Fruit fly (Drosophila melanogaster) whole organism, embryonic: ENCODE results near the gene Arfip.

Experiments used
- Atf6 ChIP-seq: fragments of 200-800 bp; sonication (Bioruptor generic); IDR thresholded peaks from 2 replicates; pipeline ENCODE4 v1.3.6; 2022; ENCODE audit warnings: missing biosample characterization, missing genetic modification characterization
- Bgb ChIP-seq: fragments of 200-800 bp; sonication (Bioruptor generic); IDR thresholded peaks from 2 replicates; pipeline ENCODE4 v1.3.6; 2022; ENCODE audit warnings: missing biosample characterization, missing genetic modification characterization; ENCODE audit not compliant: partially characterized antibody
- CG10979 ChIP-seq: fragments of 200-800 bp; sonication (Bioruptor generic); optimal IDR thresholded peaks from 2 replicates; lab custom pipeline; 2018; ENCODE audit warnings: missing biosample characterization, mild to moderate bottlenecking, missing genetic modification characterization, moderate library complexity
- CG13894 ChIP-seq: fragments of 200-800 bp; sonication (Bioruptor generic); optimal IDR thresholded peaks from 3 replicates; lab custom pipeline; 2018; ENCODE audit warnings: missing biosample characterization, mild to moderate bottlenecking, missing genetic modification characterization, moderate library complexity
- CG14860 ChIP-seq: fragments of 200-800 bp; sonication (Bioruptor generic); IDR thresholded peaks from 3 replicates; pipeline ENCODE4 v1.3.6; 2022; ENCODE audit warnings: missing biosample characterization, missing genetic modification characterization; ENCODE audit not compliant: partially characterized antibody
- CG15601 ChIP-seq: fragments of 200-800 bp; sonication (Bioruptor generic); optimal IDR thresholded peaks from 3 replicates; lab custom pipeline; 2019; ENCODE audit warnings: missing biosample characterization, mild to moderate bottlenecking, missing genetic modification characterization, moderate library complexity
- CG17328 ChIP-seq: fragments of 200-800 bp; sonication (Bioruptor generic); IDR thresholded peaks from 2 replicates; pipeline ENCODE4 v1.3.6; 2022; ENCODE audit warnings: missing biosample characterization, missing genetic modification characterization
- CG17361 ChIP-seq: fragments of 200-800 bp; sonication (Bioruptor generic); IDR thresholded peaks from 3 replicates; pipeline ENCODE4 v1.3.6; 2022; ENCODE audit warnings: missing biosample characterization, missing genetic modification characterization
- CG17829 ChIP-seq: fragments of 200-800 bp; optimal IDR thresholded peaks from 2 replicates; lab custom pipeline; 2019; ENCODE audit warnings: missing biosample characterization, mild to moderate bottlenecking, missing genetic modification characterization, moderate library complexity
- CG33213 ChIP-seq: fragments of 200-800 bp; sonication (Bioruptor generic); optimal IDR thresholded peaks from 3 replicates; lab custom pipeline; 2016; ENCODE audit warnings: missing biosample characterization, missing genetic modification characterization
- CG42726 ChIP-seq: fragments of 200-800 bp; sonication (Bioruptor generic); IDR thresholded peaks from 2 replicates; pipeline ENCODE4 v1.3.6; 2022; ENCODE audit warnings: missing biosample characterization, missing genetic modification characterization; ENCODE audit not compliant: partially characterized antibody
- CG6654 ChIP-seq: fragments of 200-800 bp; sonication (Bioruptor generic); optimal IDR thresholded peaks from 2 replicates; lab custom pipeline; 2017; ENCODE audit warnings: missing biosample characterization, mild to moderate bottlenecking, missing genetic modification characterization
- CG6689 ChIP-seq: fragments of 200-800 bp; sonication (Bioruptor generic); IDR thresholded peaks from 2 replicates; pipeline ENCODE4 v1.3.6; 2022; ENCODE audit warnings: missing biosample characterization, missing genetic modification characterization
- CG7839 ChIP-seq: fragments of 200-800 bp; sonication (Bioruptor generic); optimal IDR thresholded peaks from 3 replicates; lab custom pipeline; 2018; ENCODE audit warnings: missing biosample characterization, mild to moderate bottlenecking, missing genetic modification characterization, moderate library complexity
- CG7987 ChIP-seq: fragments of 200-800 bp; sonication (Bioruptor generic); optimal IDR thresholded peaks from 2 replicates; lab custom pipeline; 2018; ENCODE audit warnings: missing biosample characterization, mild to moderate bottlenecking, missing genetic modification characterization, moderate library complexity
- CG8359 ChIP-seq: fragments of 200-800 bp; sonication (Bioruptor generic); optimal IDR thresholded peaks from 2 replicates; lab custom pipeline; 2017; ENCODE audit warnings: missing biosample characterization, mild to moderate bottlenecking, missing genetic modification characterization, borderline replicate concordance
- CG8478 ChIP-seq: fragments of >200 bp; optimal IDR thresholded peaks from 2 replicates; lab custom pipeline; 2018
- CG9727 ChIP-seq: fragments of 200-800 bp; sonication (Bioruptor generic); optimal IDR thresholded peaks from 3 replicates; lab custom pipeline; 2017; ENCODE audit warnings: missing biosample characterization, mild to moderate bottlenecking, missing genetic modification characterization
- Dek ChIP-seq: fragments of 200-800 bp; sonication (Bioruptor generic); optimal IDR thresholded peaks from 3 replicates; lab custom pipeline; 2019; ENCODE audit warnings: missing biosample characterization, mild to moderate bottlenecking, missing genetic modification characterization, moderate library complexity
- Dfd ChIP-seq, 2 experiments: fragments of >200 bp; optimal IDR thresholded peaks; 2 replicates each; lab custom pipeline; 2017; ENCODE audit warnings: missing biosample characterization in 2 of 2, missing genetic modification characterization in 2 of 2
- Dip2 ChIP-seq: fragments of 200-800 bp; sonication (Bioruptor generic); IDR thresholded peaks from 2 replicates; pipeline ENCODE4 v1.3.6; 2022; ENCODE audit warnings: missing biosample characterization, missing genetic modification characterization
- Dref ChIP-seq: fragments of 200-800 bp; sonication (Bioruptor generic); IDR thresholded peaks from 2 replicates; pipeline ENCODE4 v1.3.6; 2022; ENCODE audit warnings: missing biosample characterization, missing genetic modification characterization
- Elba2 ChIP-seq: fragments of 200-800 bp; sonication (Bioruptor generic); optimal IDR thresholded peaks from 3 replicates; lab custom pipeline; 2016; ENCODE audit warnings: missing biosample characterization, missing genetic modification characterization
- Ets97D ChIP-seq: fragments of 200-800 bp; sonication (Bioruptor generic); optimal IDR thresholded peaks from 3 replicates; lab custom pipeline; 2016; ENCODE audit warnings: missing biosample characterization, missing genetic modification characterization
- Fer3 ChIP-seq: fragments of 200-800 bp; sonication (Bioruptor generic); optimal IDR thresholded peaks from 2 replicates; lab custom pipeline; 2018; ENCODE audit warnings: missing biosample characterization, mild to moderate bottlenecking, missing genetic modification characterization, moderate library complexity
- H15 ChIP-seq: fragments of 200-800 bp; sonication (Bioruptor generic); IDR thresholded peaks from 3 replicates; pipeline ENCODE4 v1.3.6; 2022; ENCODE audit warnings: missing biosample characterization, missing genetic modification characterization
- H2.0 ChIP-seq: fragments of 200-800 bp; sonication (Bioruptor generic); IDR thresholded peaks from 2 replicates; pipeline ENCODE4 v1.3.6; 2022; ENCODE audit warnings: missing biosample characterization, missing genetic modification characterization
- Hr78 ChIP-seq, 2 experiments: fragments of 200-800 bp in 1 of 2; fragments of >200 bp in 1 of 2; sonication (Bioruptor generic) in 1 of 2; optimal IDR thresholded peaks; 2 replicates each; lab custom pipeline; 2017 to 2019; ENCODE audit warnings: missing biosample characterization in 2 of 2, missing genetic modification characterization in 2 of 2, mild to moderate bottlenecking in 1 of 2, moderate library complexity in 1 of 2
- Lpt ChIP-seq: fragments of >200 bp; optimal IDR thresholded peaks from 2 replicates; lab custom pipeline; 2018; ENCODE audit warnings: missing biosample characterization, missing genetic modification characterization
- MTF-1 ChIP-seq: fragments of 200-800 bp; sonication (Bioruptor generic); optimal IDR thresholded peaks from 2 replicates; lab custom pipeline; 2018; ENCODE audit warnings: missing biosample characterization, mild to moderate bottlenecking, missing genetic modification characterization, borderline replicate concordance
- Mes4 ChIP-seq: fragments of 200-800 bp; sonication (Bioruptor generic); optimal IDR thresholded peaks from 2 replicates; lab custom pipeline; 2016; ENCODE audit warnings: missing biosample characterization, missing genetic modification characterization
- Sox102F ChIP-seq: fragments of 200-800 bp; sonication (Bioruptor generic); optimal IDR thresholded peaks from 2 replicates; lab custom pipeline; 2018; ENCODE audit warnings: missing biosample characterization, mild to moderate bottlenecking, missing genetic modification characterization, moderate library complexity
- Sry-β ChIP-seq: fragments of 200-800 bp; sonication (Bioruptor generic); optimal IDR thresholded peaks from 2 replicates; lab custom pipeline; 2018; ENCODE audit warnings: missing biosample characterization, mild to moderate bottlenecking, missing genetic modification characterization, moderate library complexity
- TFAM ChIP-seq: fragments of 200-800 bp; sonication (Bioruptor generic); optimal IDR thresholded peaks from 2 replicates; lab custom pipeline; 2017; ENCODE audit warnings: missing biosample characterization, missing genetic modification characterization, inconsistent platforms
- Vsx1 ChIP-seq: fragments of 200-800 bp; sonication (Bioruptor generic); optimal IDR thresholded peaks from 2 replicates; lab custom pipeline; 2017; ENCODE audit warnings: missing biosample characterization, mild to moderate bottlenecking, missing genetic modification characterization, missing genetic modification reagents
- ap ChIP-seq: fragments of 200-800 bp; sonication (Bioruptor generic); IDR thresholded peaks from 2 replicates; pipeline ENCODE4 v1.3.6; 2022; ENCODE audit warnings: missing biosample characterization, missing genetic modification characterization
- bbx ChIP-seq: fragments of 200-800 bp; sonication (Bioruptor generic); IDR thresholded peaks from 2 replicates; pipeline ENCODE4 v1.3.6; 2022; ENCODE audit warnings: missing biosample characterization, missing genetic modification characterization; ENCODE audit not compliant: partially characterized antibody
- btn ChIP-seq: fragments of 200-800 bp; sonication (Bioruptor generic); optimal IDR thresholded peaks from 2 replicates; lab custom pipeline; 2016; ENCODE audit warnings: missing biosample characterization, missing genetic modification characterization
- chinmo ChIP-seq: fragments of 200-800 bp; sonication (Bioruptor generic); IDR thresholded peaks from 4 replicates; pipeline ENCODE4 v1.3.6; 2022; ENCODE audit warnings: missing biosample characterization, missing genetic modification characterization; ENCODE audit not compliant: partially characterized antibody
- danr ChIP-seq: fragments of 200-800 bp; sonication (Bioruptor generic); IDR thresholded peaks from 2 replicates; pipeline ENCODE4 v1.3.6; 2022; ENCODE audit warnings: missing biosample characterization, missing genetic modification characterization
- exex ChIP-seq: fragments of 200-800 bp; sonication (Bioruptor generic); optimal IDR thresholded peaks from 4 replicates; lab custom pipeline; 2018; ENCODE audit warnings: missing biosample characterization, mild to moderate bottlenecking, missing genetic modification characterization, moderate library complexity
- nom ChIP-seq: fragments of 200-800 bp; sonication (Bioruptor generic); optimal IDR thresholded peaks from 2 replicates; lab custom pipeline; 2017; ENCODE audit warnings: missing biosample characterization, missing genetic modification characterization, mild to moderate bottlenecking, moderate library complexity, missing genetic modification reagents
- pan ChIP-seq, 4 experiments: fragments of >200 bp in 3 of 4; fragments of 200-800 bp in 1 of 4; sonication (Bioruptor generic) in 1 of 4; optimal IDR thresholded peaks in 3 of 4; IDR thresholded peaks in 1 of 4; 2 replicates each; pipeline versions ENCODE4 v1.3.6 to Lab custom; 2017 to 2022; ENCODE audit warnings: missing biosample characterization in 2 of 4, missing genetic modification characterization in 2 of 4, mixed read lengths in 1 of 4
- pita ChIP-seq: fragments of 200-800 bp; sonication (Bioruptor generic); optimal IDR thresholded peaks from 2 replicates; lab custom pipeline; 2017; ENCODE audit warnings: missing biosample characterization, mild to moderate bottlenecking, missing genetic modification characterization
- row ChIP-seq: fragments of 200-800 bp; sonication (Bioruptor generic); IDR thresholded peaks from 3 replicates; pipeline ENCODE4 v1.3.6; 2022; ENCODE audit warnings: missing biosample characterization, missing genetic modification characterization
- scrt ChIP-seq: fragments of 200-800 bp; sonication (Bioruptor generic); optimal IDR thresholded peaks from 2 replicates; lab custom pipeline; 2018; ENCODE audit warnings: missing biosample characterization, mild to moderate bottlenecking, missing genetic modification characterization, moderate library complexity

Arfip gene

dm6 chr3R:11197389-11197716, 37.5 kb downstream of the Arfip start, which contains the start of gene cu (continued):
- TF ChIP-seq CG6654 (GFP tag; lab: Kevin White, UChicago) (no peak), bbx (GFP tag; lab: Robert Waterston, UW) (peak; percentile 13; the same call in 1 of the 2 replicates), CG33213 (peak; percentile 75)

dm6 chr3R:11196648-11197388, 38.0 kb downstream of the Arfip start:
- TF ChIP-seq CG17361 (GFP tag; lab: Robert Waterston, UW) (peak; percentile 100), Dek (tag; lab: Kevin White, UChicago) (peak; percentile 99), nom (peak; percentile 89), CG42726 (GFP tag; lab: Robert Waterston, UW) (no peak), CG7987 (GFP tag; lab: Kevin White, UChicago) (peak; percentile 93), CG6689 (GFP tag; lab: Robert Waterston, UW) (peak; percentile 99), Ets97D (GFP tag; lab: Kevin White, UChicago) (peak; percentile 85), H15 (GFP tag; lab: Robert Waterston, UW) (peak; percentile 97), Bgb (GFP tag; lab: Robert Waterston, UW) (peak; percentile 51; the same call in 1 of the 2 replicates), CG7839 (tag; lab: Kevin White, UChicago) (peak; percentile 100), Dip2 (GFP tag; lab: Robert Waterston, UW) (peak; percentile 80), btn (GFP tag; lab: Kevin White, UChicago) (peak; percentile 10), chinmo (GFP tag; lab: Robert Waterston, UW) (peak; percentile 78; the same call in 2 of the 4 replicates), Sox102F (GFP tag; lab: Kevin White, UChicago) (peak; percentile 99), CG10979 (tag; lab: Kevin White, UChicago) (peak; percentile 99), row (GFP tag; lab: Robert Waterston, UW) (peak; percentile 99), TFAM (peak; percentile 69), CG9727 (peak; percentile 100), CG13894 (peak; percentile 98), Dfd (GFP tag; optimal IDR thresholded peaks at IDR 0.05; lab: Kevin White, UChicago) (peak in 1 of 2 experiments; percentile 95), Atf6 (GFP tag; lab: Robert Waterston, UW) (peak; percentile 99), CG17829 (tag; lab: Kevin White, UChicago) (peak; percentile 96), Sry-β (GFP tag; lab: Kevin White, UChicago) (peak; percentile 64), CG14860 (GFP tag; lab: Robert Waterston, UW) (no peak), pita (GFP tag; lab: Kevin White, UChicago) (no peak), Mes4 (GFP tag; lab: Kevin White, UChicago) (peak; percentile 80), CG8359 (GFP tag; lab: Kevin White, UChicago) (peak; percentile 93), Elba2 (GFP tag; lab: Kevin White, UChicago) (no peak), H2.0 (GFP tag; lab: Robert Waterston, UW) (peak; percentile 96), scrt (GFP tag; lab: Kevin White, UChicago) (peak; percentile 99), pan (optimal IDR thresholded peaks at IDR 0.05; lab: Kevin White, UChicago) (no peak), pan (GFP tag; optimal IDR thresholded peaks at IDR 0.05 in 1 of 2, IDR thresholded peaks at IDR 0.05 in 1 of 2) (peak in 1 of 2 experiments; percentile 99), MTF-1 (peak; percentile 84), danr (GFP tag; lab: Robert Waterston, UW) (peak; percentile 97), Vsx1 (GFP tag; lab: Kevin White, UChicago) (peak; percentile 96), Dref (peak; percentile 44), ap (peak; percentile 97), CG15601 (tag; lab: Kevin White, UChicago) (peak; percentile 98), exex (tag; lab: Kevin White, UChicago) (peak; percentile 94), Fer3 (tag; lab: Kevin White, UChicago) (peak; percentile 98), CG8478 (lab: Kevin White, UChicago) (no peak), CG17328 (GFP tag; lab: Robert Waterston, UW) (peak; percentile 95), Lpt (GFP tag; lab: Kevin White, UChicago) (no peak), Hr78 (GFP tag; optimal IDR thresholded peaks at IDR 0.05; lab: Kevin White, UChicago) (peak in 1 of 2 experiments; percentile 96)
